Fruit fly (Drosophila melanogaster) whole organism, embryonic: ENCODE results near the gene Usp5.

Experiments used
- ATbp ChIP-seq: fragments of 200-800 bp; sonication (Bioruptor generic); optimal IDR thresholded peaks from 2 replicates; lab custom pipeline; 2017; ENCODE audit warnings: missing biosample characterization, mild to moderate bottlenecking, missing genetic modification characterization, missing genetic modification reagents
- Atf3 ChIP-seq: fragments of 200-800 bp; sonication (Bioruptor generic); optimal IDR thresholded peaks from 3 replicates; lab custom pipeline; 2016; ENCODE audit warnings: missing biosample characterization, missing genetic modification characterization
- CG10274 ChIP-seq: fragments of 200-800 bp; sonication (Bioruptor generic); optimal IDR thresholded peaks from 3 replicates; lab custom pipeline; 2017; ENCODE audit warnings: missing biosample characterization, mild to moderate bottlenecking, missing genetic modification characterization
- CG15269 ChIP-seq: fragments of 200-800 bp; sonication (Bioruptor generic); optimal IDR thresholded peaks from 2 replicates; lab custom pipeline; 2018; ENCODE audit warnings: missing biosample characterization, mild to moderate bottlenecking, missing genetic modification characterization, moderate library complexity
- CG15696 ChIP-seq: fragments of 200-800 bp; sonication (Bioruptor generic); optimal IDR thresholded peaks from 2 replicates; lab custom pipeline; 2019; ENCODE audit warnings: missing biosample characterization, mild to moderate bottlenecking, missing genetic modification characterization, moderate library complexity
- CG1602 ChIP-seq: fragments of 200-800 bp; sonication (Bioruptor generic); optimal IDR thresholded peaks from 3 replicates; lab custom pipeline; 2016; ENCODE audit warnings: missing biosample characterization, missing genetic modification characterization
- CG16863 ChIP-seq: fragments of 200-800 bp; sonication (Bioruptor generic); optimal IDR thresholded peaks from 3 replicates; lab custom pipeline; 2016; ENCODE audit warnings: missing biosample characterization, missing genetic modification characterization
- CG18011 ChIP-seq: fragments of 200-800 bp; sonication (Bioruptor generic); optimal IDR thresholded peaks from 2 replicates; lab custom pipeline; 2017; ENCODE audit warnings: missing biosample characterization, missing genetic modification characterization, mild to moderate bottlenecking, moderate library complexity, missing genotype
- CG34224 ChIP-seq: fragments of 200-800 bp; sonication (Bioruptor generic); IDR thresholded peaks from 3 replicates; pipeline ENCODE4 v1.3.6; 2022; ENCODE audit warnings: missing biosample characterization, missing genetic modification characterization; ENCODE audit not compliant: partially characterized antibody
- CG4282 ChIP-seq: fragments of 200-800 bp; sonication (Bioruptor generic); optimal IDR thresholded peaks from 2 replicates; lab custom pipeline; 2016; ENCODE audit warnings: missing biosample characterization, missing genetic modification characterization
- CG9215 ChIP-seq: fragments of 200-800 bp; sonication (Bioruptor generic); IDR thresholded peaks from 2 replicates; pipeline ENCODE4 v1.3.6; 2022; ENCODE audit warnings: missing biosample characterization, missing genetic modification characterization
- CG9876 ChIP-seq: fragments of 200-800 bp; sonication (Bioruptor generic); optimal IDR thresholded peaks from 2 replicates; lab custom pipeline; 2016; ENCODE audit warnings: missing biosample characterization, missing genetic modification characterization
- CHES-1-like ChIP-seq: fragments of 200-800 bp; sonication (Bioruptor generic); optimal IDR thresholded peaks from 2 replicates; lab custom pipeline; 2016; ENCODE audit warnings: missing biosample characterization, missing genetic modification characterization
- CTCF ChIP-seq: fragments of 200-800 bp; sonication (Bioruptor generic); optimal IDR thresholded peaks from 2 replicates; lab custom pipeline; 2017; ENCODE audit warnings: missing biosample characterization, mild to moderate bottlenecking, missing genetic modification characterization, moderate library complexity
- Deaf1 ChIP-seq: fragments of 200-800 bp; optimal IDR thresholded peaks from 3 replicates; lab custom pipeline; 2019; ENCODE audit warnings: missing biosample characterization, mild to moderate bottlenecking, missing genetic modification characterization, moderate library complexity
- Fer2 ChIP-seq: fragments of 200-800 bp; sonication (Bioruptor generic); optimal IDR thresholded peaks from 2 replicates; lab custom pipeline; 2018; ENCODE audit warnings: missing biosample characterization, mild to moderate bottlenecking, missing genetic modification characterization, moderate library complexity
- Fer3 ChIP-seq: fragments of 200-800 bp; sonication (Bioruptor generic); optimal IDR thresholded peaks from 2 replicates; lab custom pipeline; 2018; ENCODE audit warnings: missing biosample characterization, mild to moderate bottlenecking, missing genetic modification characterization, moderate library complexity
- HLHmδ ChIP-seq: fragments of 200-800 bp; sonication (Bioruptor generic); optimal IDR thresholded peaks from 2 replicates; lab custom pipeline; 2018; ENCODE audit warnings: missing biosample characterization, mild to moderate bottlenecking, missing genetic modification characterization, moderate library complexity
- HmgD ChIP-seq: fragments of 200-800 bp; sonication (Bioruptor generic); optimal IDR thresholded peaks from 3 replicates; lab custom pipeline; 2016; ENCODE audit warnings: missing biosample characterization, missing genetic modification characterization
- Kr ChIP-seq: fragments of 200-800 bp; sonication (Bioruptor generic); optimal IDR thresholded peaks from 2 replicates; lab custom pipeline; 2017; ENCODE audit warnings: missing biosample characterization, mild to moderate bottlenecking, missing genetic modification characterization
- MBD-R2 ChIP-seq: fragments of 200-800 bp; sonication (Bioruptor generic); IDR thresholded peaks from 2 replicates; pipeline ENCODE4 v1.3.6; 2022; ENCODE audit warnings: missing biosample characterization, missing genetic modification characterization
- NC2β ChIP-seq: fragments of 200-800 bp; sonication (Bioruptor generic); optimal IDR thresholded peaks from 2 replicates; lab custom pipeline; 2016; ENCODE audit warnings: missing biosample characterization, missing genetic modification characterization
- Sry-δ ChIP-seq: fragments of 200-800 bp; sonication (Bioruptor generic); optimal IDR thresholded peaks from 2 replicates; lab custom pipeline; 2016; ENCODE audit warnings: missing biosample characterization, missing genetic modification characterization
- TFAM ChIP-seq: fragments of 200-800 bp; sonication (Bioruptor generic); optimal IDR thresholded peaks from 2 replicates; lab custom pipeline; 2017; ENCODE audit warnings: missing biosample characterization, missing genetic modification characterization, inconsistent platforms
- YL-1 ChIP-seq: fragments of 200-800 bp; sonication (Bioruptor generic); optimal IDR thresholded peaks from 3 replicates; lab custom pipeline; 2017; ENCODE audit warnings: missing biosample characterization, mild to moderate bottlenecking, missing genetic modification characterization
- bigmax ChIP-seq: fragments of 200-800 bp; sonication (Bioruptor generic); optimal IDR thresholded peaks from 2 replicates; lab custom pipeline; 2018; ENCODE audit warnings: missing biosample characterization, mild to moderate bottlenecking, missing genetic modification characterization
- btn ChIP-seq: fragments of 200-800 bp; sonication (Bioruptor generic); optimal IDR thresholded peaks from 2 replicates; lab custom pipeline; 2016; ENCODE audit warnings: missing biosample characterization, missing genetic modification characterization
- emc ChIP-seq: fragments of 200-800 bp; sonication (Bioruptor generic); optimal IDR thresholded peaks from 2 replicates; lab custom pipeline; 2016; ENCODE audit warnings: missing biosample characterization, missing genetic modification characterization
- ewg ChIP-seq: fragments of 200-800 bp; sonication (Bioruptor generic); optimal IDR thresholded peaks from 3 replicates; lab custom pipeline; 2017; ENCODE audit warnings: mild to moderate bottlenecking, missing biosample characterization, missing genetic modification reagents, missing genetic modification characterization
- gcm ChIP-seq: fragments of 200-800 bp; sonication (Bioruptor generic); optimal IDR thresholded peaks from 2 replicates; lab custom pipeline; 2019; ENCODE audit warnings: missing biosample characterization, mild to moderate bottlenecking, missing genetic modification characterization, moderate library complexity
- gcm2 ChIP-seq: fragments of 200-800 bp; sonication (Bioruptor generic); optimal IDR thresholded peaks from 2 replicates; lab custom pipeline; 2016; ENCODE audit warnings: missing biosample characterization, missing genetic modification characterization
- grau ChIP-seq: fragments of 200-800 bp; optimal IDR thresholded peaks from 3 replicates; lab custom pipeline; 2019; ENCODE audit warnings: missing biosample characterization, mild to moderate bottlenecking, missing genetic modification characterization, moderate library complexity
- gro ChIP-seq: fragments of 200-800 bp; sonication (Bioruptor generic); optimal IDR thresholded peaks from 2 replicates; lab custom pipeline; 2016; ENCODE audit warnings: missing biosample characterization, missing genetic modification characterization
- gt ChIP-seq: fragments of 200-800 bp; sonication (Bioruptor generic); IDR thresholded peaks from 2 replicates; pipeline ENCODE4 v1.3.6; 2022; ENCODE audit warnings: missing biosample characterization, missing genetic modification characterization
- hb ChIP-seq: fragments of 200-800 bp; sonication (Bioruptor generic); IDR thresholded peaks from 3 replicates; pipeline ENCODE4 v1.3.6; 2022; ENCODE audit warnings: missing biosample characterization, missing genetic modification characterization; ENCODE audit not compliant: partially characterized antibody
- hth ChIP-seq: fragments of >200 bp; optimal IDR thresholded peaks from 2 replicates; lab custom pipeline; 2017; ENCODE audit warnings: inconsistent platforms
- klu ChIP-seq: fragments of 200-800 bp; sonication (Bioruptor generic); IDR thresholded peaks from 2 replicates; pipeline ENCODE4 v1.3.6; 2022; ENCODE audit warnings: missing biosample characterization, missing genetic modification characterization
- lab ChIP-seq: fragments of 200-800 bp; sonication (Bioruptor generic); optimal IDR thresholded peaks from 3 replicates; lab custom pipeline; 2017; ENCODE audit warnings: missing biosample characterization, missing genetic modification characterization, mild to moderate bottlenecking, moderate library complexity, missing genetic modification reagents
- lola ChIP-seq, 3 experiments: fragments of >200 bp in 2 of 3; fragments of 200-800 bp in 1 of 3; sonication (Bioruptor generic) in 1 of 3; optimal IDR thresholded peaks; 2 replicates each; lab custom pipeline; 2017 to 2019; ENCODE audit warnings: missing biosample characterization in 3 of 3, missing genetic modification characterization in 3 of 3, mild to moderate bottlenecking in 1 of 3, moderate library complexity in 1 of 3
- nerfin-1 ChIP-seq: fragments of 200-800 bp; sonication (Bioruptor generic); optimal IDR thresholded peaks from 3 replicates; lab custom pipeline; 2019; ENCODE audit warnings: missing biosample characterization, mild to moderate bottlenecking, missing genetic modification characterization, moderate library complexity
- sens-2 ChIP-seq: fragments of 200-800 bp; sonication (Bioruptor generic); IDR thresholded peaks from 2 replicates; pipeline ENCODE4 v1.3.6; 2022; ENCODE audit warnings: missing biosample characterization, missing genetic modification characterization
- tll ChIP-seq, 2 experiments: fragments of 200-800 bp in 1 of 2; fragments of >200 bp in 1 of 2; sonication (Bioruptor generic) in 1 of 2; optimal IDR thresholded peaks; 2 replicates each; lab custom pipeline; 2017 to 2019; ENCODE audit warnings: missing biosample characterization in 2 of 2, missing genetic modification characterization in 2 of 2, mild to moderate bottlenecking in 1 of 2, moderate library complexity in 1 of 2
- toy ChIP-seq: fragments of 200-800 bp; sonication (Bioruptor generic); IDR thresholded peaks from 2 replicates; pipeline ENCODE4 v1.3.6; 2022; ENCODE audit warnings: missing biosample characterization, missing genetic modification characterization
- tx ChIP-seq: fragments of 200-800 bp; sonication (Bioruptor generic); optimal IDR thresholded peaks from 2 replicates; lab custom pipeline; 2016; ENCODE audit warnings: missing biosample characterization, missing genetic modification characterization
- unc-4 ChIP-seq: fragments of 200-800 bp; sonication (Bioruptor generic); IDR thresholded peaks from 2 replicates; pipeline ENCODE4 v1.3.6; 2022; ENCODE audit warnings: missing biosample characterization, missing genetic modification characterization; ENCODE audit not compliant: partially characterized antibody
- unpg ChIP-seq: fragments of 200-800 bp; sonication (Bioruptor generic); optimal IDR thresholded peaks from 3 replicates; lab custom pipeline; 2018; ENCODE audit warnings: missing biosample characterization, mild to moderate bottlenecking, missing genetic modification characterization, moderate library complexity
- usp ChIP-seq: fragments of >200 bp; optimal IDR thresholded peaks from 2 replicates; lab custom pipeline; 2017; ENCODE audit warnings: missing biosample characterization, missing genetic modification characterization
- zf30C ChIP-seq: fragments of 200-800 bp; sonication (Bioruptor generic); optimal IDR thresholded peaks from 3 replicates; lab custom pipeline; 2018; ENCODE audit warnings: missing biosample characterization, mild to moderate bottlenecking, missing genetic modification characterization
- zfh1 ChIP-seq: fragments of 200-800 bp; sonication (Bioruptor generic); IDR thresholded peaks from 3 replicates; pipeline ENCODE4 v1.3.6; 2022; ENCODE audit warnings: missing biosample characterization, missing genetic modification characterization

Usp5 gene

DNA sequence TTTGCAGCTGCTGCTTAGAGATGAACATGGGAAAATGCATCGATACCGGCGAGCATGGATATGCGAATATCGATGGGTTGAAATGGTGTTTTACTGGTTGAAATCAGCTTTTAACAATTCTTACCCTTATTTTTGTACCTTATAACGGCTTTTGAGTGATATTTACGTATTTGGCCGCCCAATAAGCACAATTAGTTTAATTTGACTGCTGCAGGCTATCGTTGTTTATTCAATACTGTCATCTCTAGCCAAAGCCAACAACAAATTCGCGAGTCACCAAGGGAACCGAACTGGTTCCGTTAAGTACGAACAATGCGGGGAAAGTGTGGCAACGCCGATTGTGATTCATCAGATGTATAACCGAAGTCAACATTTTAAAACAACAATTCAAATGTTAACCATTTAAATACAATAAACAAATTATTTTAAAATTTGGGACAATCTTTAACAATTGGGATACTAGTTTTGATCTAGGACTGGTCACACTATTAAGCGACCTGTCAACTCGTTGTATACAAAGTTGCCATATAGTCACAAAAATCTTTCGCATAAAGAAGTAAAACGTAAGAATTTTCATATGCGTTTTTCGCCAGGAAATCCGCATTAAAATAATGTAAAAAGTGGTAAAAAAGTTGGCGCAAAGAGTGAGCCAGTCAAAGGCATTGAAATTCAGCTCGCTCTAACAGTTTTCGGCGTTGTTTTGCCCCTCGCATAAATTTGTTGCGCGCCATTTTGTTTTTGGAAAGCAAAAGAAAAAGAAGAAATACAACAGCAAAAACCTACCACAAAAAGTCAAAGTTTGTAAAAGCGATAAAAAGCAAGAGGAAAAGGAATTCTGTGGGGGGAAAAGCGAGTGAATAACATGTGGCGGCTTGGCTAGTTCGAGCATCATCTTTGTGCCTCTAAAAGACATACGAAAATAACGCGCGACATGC lies at the start of gene Usp5, which contains the start of gene BtbVII:
TSS of gene Usp5 (minus strand) at position 234 of the 935 bp plus-strand sequence.
TSS of gene BtbVII (plus strand) at position 522 of the 935 bp plus-strand sequence.
- TF ChIP-seq gcm2 (no peak), CG9215 (GFP tag; lab: Robert Waterston, UW) (peak; percentile 39; the same call in 1 of the 2 replicates), TFAM (GFP tag; lab: Kevin White, UChicago) (no peak), CG9876 (peak; percentile 10), tll (GFP tag; optimal IDR thresholded peaks at IDR 0.05; lab: Kevin White, UChicago) (peak in 1 of 2 experiments; percentile 61), gro (GFP tag; lab: Kevin White, UChicago) (peak; percentile 53), btn (GFP tag; lab: Kevin White, UChicago) (peak; percentile 18), CG16863 (GFP tag; lab: Kevin White, UChicago) (peak; percentile 68), toy (no peak), hth (no peak), CG15269 (tag; lab: Kevin White, UChicago) (peak; percentile 39), zfh1 (GFP tag; lab: Robert Waterston, UW) (peak; percentile 62), HLHmδ (no peak), Fer3 (tag; lab: Kevin White, UChicago) (peak; percentile 50), unpg (GFP tag; lab: Kevin White, UChicago) (peak; percentile 51), MBD-R2 (GFP tag; lab: Robert Waterston, UW) (peak; percentile 83), nerfin-1 (peak; percentile 10), bigmax (GFP tag; lab: Kevin White, UChicago) (no peak), lola (GFP tag; optimal IDR thresholded peaks at IDR 0.05; lab: Kevin White, UChicago) (peak in 1 of 3 experiments; percentile 55), CG1602 (GFP tag; lab: Kevin White, UChicago) (peak; percentile 47), Deaf1 (tag; lab: Kevin White, UChicago) (no peak), CG10274 (GFP tag; lab: Kevin White, UChicago) (no peak), Fer2 (no peak), YL-1 (no peak), CG34224 (peak; percentile 99), gcm (GFP tag; lab: Kevin White, UChicago) (no peak), CTCF (no peak), sens-2 (no peak), CG18011 (GFP tag; lab: Kevin White, UChicago) (no peak), klu (GFP tag; lab: Robert Waterston, UW) (no peak), usp (no peak), ATbp (GFP tag; lab: Kevin White, UChicago) (peak; percentile 22), NC2β (GFP tag; lab: Kevin White, UChicago) (peak; percentile 59), tx (GFP tag; lab: Kevin White, UChicago) (peak; percentile 68), gt (GFP tag; lab: Robert Waterston, UW) (no peak), CG4282 (GFP tag; lab: Kevin White, UChicago) (peak; percentile 20), Sry-δ (GFP tag; lab: Kevin White, UChicago) (peak; percentile 96), hb (GFP tag; lab: Robert Waterston, UW) (peak; percentile 91), Kr (no peak), unc-4 (GFP tag; lab: Robert Waterston, UW) (peak; percentile 98), CHES-1-like (peak; percentile 62), lab (GFP tag; lab: Kevin White, UChicago) (peak; percentile 67), grau (tag; lab: Kevin White, UChicago) (peak; percentile 59), zf30C (no peak), emc (GFP tag; lab: Kevin White, UChicago) (no peak), Atf3 (GFP tag; lab: Kevin White, UChicago) (peak; percentile 41), HmgD (GFP tag; lab: Kevin White, UChicago) (peak; percentile 58), CG15696 (tag; lab: Kevin White, UChicago) (peak; percentile 41), ewg (GFP tag; lab: Kevin White, UChicago) (peak; percentile 46)
